Worm (Caenorhabditis elegans) whole organism, mixed stage, embryonic: ENCODE measurements around the gene pals-30.
"Not testable (repeated sequence)": the region's sequence is repeated elsewhere in the genome, so short reads cannot be mapped to it uniquely, and the experiment has no call there.

Experiments used
- elt-3 ChIP-seq: fragments of 150-350 bp; optimal IDR thresholded peaks from 2 replicates; lab custom pipeline; 2014; ENCODE audit warnings: missing biosample characterization, missing genetic modification characterization
- hlh-1 ChIP-seq: fragments of 150-350 bp; optimal IDR thresholded peaks from 2 replicates; lab custom pipeline; 2014; ENCODE audit warnings: missing biosample characterization, missing genetic modification reagents, missing genetic modification characterization
- nhr-2 ChIP-seq: fragments of 150-350 bp; optimal IDR thresholded peaks from 2 replicates; lab custom pipeline; 2014; ENCODE audit warnings: missing biosample characterization, missing genetic modification characterization
- nhr-28 ChIP-seq: fragments of 150-350 bp; optimal IDR thresholded peaks from 2 replicates; lab custom pipeline; 2014; ENCODE audit warnings: missing biosample characterization, missing genetic modification characterization
- sem-2 ChIP-seq: fragments of 200-800 bp; sonication (Bioruptor generic); optimal IDR thresholded peaks from 2 replicates; lab custom pipeline; 2018; ENCODE audit warnings: mild to moderate bottlenecking, missing genetic modification characterization, missing compliant biosample characterization
- sptf-1 ChIP-seq: sonication (generic microtip); optimal IDR thresholded peaks from 2 replicates; lab custom pipeline; 2017; ENCODE audit warnings: mild to moderate bottlenecking, missing genetic modification characterization, moderate library complexity, missing compliant biosample characterization

DNA sequence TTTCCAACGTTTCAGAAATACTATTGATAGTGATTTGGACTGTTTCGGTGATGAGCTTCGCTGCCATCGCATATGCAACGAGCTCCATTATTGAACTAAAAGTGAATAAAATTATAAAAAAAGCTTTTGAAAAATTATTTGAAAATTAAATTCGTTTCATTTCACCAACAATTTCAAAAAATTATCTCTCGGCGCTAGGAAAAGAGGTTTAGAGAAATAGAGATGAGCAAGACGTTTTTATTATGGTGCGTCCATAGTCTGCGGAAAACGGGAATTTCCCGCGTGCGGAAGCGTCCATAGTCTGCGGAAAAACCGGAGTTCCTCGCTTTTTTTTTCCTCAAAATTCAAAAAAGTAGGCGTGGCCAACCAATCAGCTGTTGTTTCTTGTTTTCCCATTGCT is at the start of gene pals-30:
- not testable (repeated sequence) for TF ChIP-seq sem-2 (GFP tag; lab: Kevin White, UChicago); hlh-1 (tag; lab: Kevin White, UChicago); nhr-28 (tag; lab: Kevin White, UChicago); elt-3 (tag; lab: Kevin White, UChicago); nhr-2; sptf-1 (tag; lab: Kevin White, UChicago)
